Fruit fly (Drosophila melanogaster) whole organism, embryonic: ENCODE measurements around the gene CG1440.
A peak's percentile ranks its signal among the peaks of the same experiment; 100 is the strongest.

Experiments
- Asciz ChIP-seq: fragments of 200-800 bp; sonication (Bioruptor generic); optimal IDR thresholded peaks from 2 replicates; lab custom pipeline; 2017; ENCODE audit warnings: missing biosample characterization, mild to moderate bottlenecking, missing genetic modification characterization, missing genetic modification reagents
- B-H1 ChIP-seq: fragments of 200-800 bp; sonication (Bioruptor generic); IDR thresholded peaks from 3 replicates; pipeline ENCODE4 v1.3.6; 2022; ENCODE audit warnings: missing biosample characterization, missing genetic modification characterization
- Bteb2 ChIP-seq: fragments of 200-800 bp; sonication (Bioruptor generic); optimal IDR thresholded peaks from 2 replicates; lab custom pipeline; 2016; ENCODE audit warnings: missing biosample characterization, missing genetic modification characterization
- C15 ChIP-seq: fragments of 200-800 bp; sonication (Bioruptor generic); IDR thresholded peaks from 3 replicates; pipeline ENCODE4 v1.3.6; 2022; ENCODE audit warnings: missing biosample characterization, missing genetic modification characterization
- CG11247 ChIP-seq: fragments of 200-800 bp; sonication (Bioruptor generic); IDR thresholded peaks from 2 replicates; pipeline ENCODE4 v1.3.6; 2022; ENCODE audit warnings: missing biosample characterization, missing genetic modification characterization
- CG14667 ChIP-seq: fragments of 200-800 bp; sonication (Bioruptor generic); IDR thresholded peaks from 2 replicates; pipeline ENCODE4 v1.3.6; 2022; ENCODE audit warnings: missing biosample characterization, missing genetic modification characterization
- CG16813 ChIP-seq: fragments of 200-800 bp; sonication (Bioruptor generic); IDR thresholded peaks from 3 replicates; pipeline ENCODE4 v1.3.6; 2022; ENCODE audit warnings: missing biosample characterization, missing genetic modification characterization; ENCODE audit not compliant: partially characterized antibody
- CG16815 ChIP-seq: fragments of 200-800 bp; sonication (Bioruptor generic); optimal IDR thresholded peaks from 3 replicates; lab custom pipeline; 2017; ENCODE audit warnings: missing biosample characterization, mild to moderate bottlenecking, missing genetic modification characterization
- CG17385 ChIP-seq: fragments of 200-800 bp; sonication (Bioruptor generic); optimal IDR thresholded peaks from 3 replicates; lab custom pipeline; 2018; ENCODE audit warnings: missing biosample characterization, mild to moderate bottlenecking, missing genetic modification characterization
- CG17612 ChIP-seq: fragments of 200-800 bp; sonication (Bioruptor generic); IDR thresholded peaks from 2 replicates; pipeline ENCODE4 v1.3.6; 2022; ENCODE audit warnings: missing biosample characterization, missing genetic modification characterization
- CG17802 ChIP-seq: fragments of 200-800 bp; sonication (Bioruptor generic); optimal IDR thresholded peaks from 2 replicates; lab custom pipeline; 2018; ENCODE audit warnings: missing biosample characterization, mild to moderate bottlenecking, missing genetic modification characterization, moderate library complexity
- CG2202 ChIP-seq: fragments of 200-800 bp; sonication (Bioruptor generic); optimal IDR thresholded peaks from 2 replicates; lab custom pipeline; 2018; ENCODE audit warnings: missing biosample characterization, mild to moderate bottlenecking, missing genetic modification characterization
- CG2889 ChIP-seq: fragments of 200-800 bp; sonication (Bioruptor generic); IDR thresholded peaks from 3 replicates; pipeline ENCODE4 v1.3.6; 2022; ENCODE audit warnings: missing biosample characterization, missing genetic modification characterization
- CG31388 ChIP-seq: fragments of 200-800 bp; sonication (Bioruptor generic); optimal IDR thresholded peaks from 2 replicates; lab custom pipeline; 2016; ENCODE audit warnings: missing biosample characterization, missing genetic modification characterization
- CG33557 ChIP-seq: fragments of 200-800 bp; sonication (Bioruptor generic); optimal IDR thresholded peaks from 2 replicates; lab custom pipeline; 2019; ENCODE audit warnings: missing biosample characterization, mild to moderate bottlenecking, missing genetic modification characterization, moderate library complexity
- CG34422 ChIP-seq: fragments of 200-800 bp; sonication (Bioruptor generic); IDR thresholded peaks from 3 replicates; pipeline ENCODE4 v1.3.6; 2022; ENCODE audit warnings: missing biosample characterization, missing genetic modification characterization
- CG5245 ChIP-seq: fragments of 200-800 bp; sonication (Bioruptor generic); optimal IDR thresholded peaks from 3 replicates; lab custom pipeline; 2016; ENCODE audit warnings: missing biosample characterization, missing genetic modification characterization
- CG6689 ChIP-seq: fragments of 200-800 bp; sonication (Bioruptor generic); IDR thresholded peaks from 2 replicates; pipeline ENCODE4 v1.3.6; 2022; ENCODE audit warnings: missing biosample characterization, missing genetic modification characterization
- CG6765 ChIP-seq: fragments of 200-800 bp; sonication (Bioruptor generic); optimal IDR thresholded peaks from 3 replicates; lab custom pipeline; 2017; ENCODE audit warnings: missing biosample characterization, mild to moderate bottlenecking, missing genetic modification characterization
- CG6854 ChIP-seq: fragments of 200-800 bp; sonication (Bioruptor generic); optimal IDR thresholded peaks from 3 replicates; lab custom pipeline; 2017; ENCODE audit warnings: missing biosample characterization, mild to moderate bottlenecking, missing genetic modification characterization
- CG7928 ChIP-seq: fragments of 200-800 bp; sonication (Bioruptor generic); optimal IDR thresholded peaks from 2 replicates; lab custom pipeline; 2017; ENCODE audit warnings: missing biosample characterization, mild to moderate bottlenecking, missing genetic modification characterization
- CG8281 ChIP-seq: fragments of 200-800 bp; sonication (Bioruptor generic); optimal IDR thresholded peaks from 2 replicates; lab custom pipeline; 2018; ENCODE audit warnings: missing biosample characterization, mild to moderate bottlenecking, missing genetic modification characterization, moderate library complexity
- CG9797 ChIP-seq: fragments of 200-800 bp; sonication (Bioruptor generic); optimal IDR thresholded peaks from 3 replicates; lab custom pipeline; 2018; ENCODE audit warnings: missing biosample characterization, mild to moderate bottlenecking, missing genetic modification characterization
- D19A ChIP-seq: fragments of 200-800 bp; optimal IDR thresholded peaks from 3 replicates; lab custom pipeline; 2019; ENCODE audit warnings: missing biosample characterization, mild to moderate bottlenecking, missing genetic modification characterization, moderate library complexity
- Ets97D ChIP-seq: fragments of 200-800 bp; sonication (Bioruptor generic); optimal IDR thresholded peaks from 3 replicates; lab custom pipeline; 2016; ENCODE audit warnings: missing biosample characterization, missing genetic modification characterization
- Fer3 ChIP-seq: fragments of 200-800 bp; sonication (Bioruptor generic); optimal IDR thresholded peaks from 2 replicates; lab custom pipeline; 2018; ENCODE audit warnings: missing biosample characterization, mild to moderate bottlenecking, missing genetic modification characterization, moderate library complexity
- HHEX ChIP-seq: fragments of 200-800 bp; sonication (Bioruptor generic); optimal IDR thresholded peaks from 3 replicates; lab custom pipeline; 2017; ENCODE audit warnings: missing biosample characterization, mild to moderate bottlenecking, missing genetic modification characterization, missing genetic modification reagents
- Mrtf ChIP-seq: fragments of 200-800 bp; sonication (Bioruptor generic); IDR thresholded peaks from 3 replicates; pipeline ENCODE4 v1.3.6; 2022; ENCODE audit warnings: missing biosample characterization, missing genetic modification characterization
- NFAT ChIP-seq: fragments of 200-800 bp; sonication (Bioruptor generic); IDR thresholded peaks from 2 replicates; pipeline ENCODE4 v1.3.6; 2022; ENCODE audit warnings: missing biosample characterization, missing genetic modification characterization
- Neu2 ChIP-seq: fragments of 200-800 bp; sonication (Bioruptor generic); optimal IDR thresholded peaks from 3 replicates; lab custom pipeline; 2016; ENCODE audit warnings: missing biosample characterization, missing genetic modification characterization, borderline replicate concordance
- Oli ChIP-seq: fragments of 200-800 bp; sonication (Bioruptor generic); optimal IDR thresholded peaks from 2 replicates; lab custom pipeline; 2018; ENCODE audit warnings: missing biosample characterization, mild to moderate bottlenecking, missing genetic modification characterization, moderate library complexity
- Opbp ChIP-seq: fragments of 200-800 bp; sonication (Bioruptor generic); IDR thresholded peaks from 3 replicates; pipeline ENCODE4 v1.3.6; 2022; ENCODE audit warnings: missing biosample characterization, missing genetic modification characterization; ENCODE audit not compliant: partially characterized antibody
- Sry-β ChIP-seq: fragments of 200-800 bp; sonication (Bioruptor generic); optimal IDR thresholded peaks from 2 replicates; lab custom pipeline; 2018; ENCODE audit warnings: missing biosample characterization, mild to moderate bottlenecking, missing genetic modification characterization, moderate library complexity
- ac ChIP-seq: fragments of 200-800 bp; sonication (Bioruptor generic); optimal IDR thresholded peaks from 3 replicates; lab custom pipeline; 2017; ENCODE audit warnings: missing biosample characterization, mild to moderate bottlenecking, missing genetic modification characterization
- ap ChIP-seq: fragments of 200-800 bp; sonication (Bioruptor generic); IDR thresholded peaks from 2 replicates; pipeline ENCODE4 v1.3.6; 2022; ENCODE audit warnings: missing biosample characterization, missing genetic modification characterization
- bsh ChIP-seq, 2 experiments: fragments of 200-800 bp; sonication (Bioruptor generic); optimal IDR thresholded peaks; 2 replicates each; lab custom pipeline; 2017 to 2018; ENCODE audit warnings: mild to moderate bottlenecking in 2 of 2, missing biosample characterization in 2 of 2, missing genetic modification characterization in 2 of 2, moderate library complexity in 1 of 2
- dpn ChIP-seq, 2 experiments: fragments of 200-800 bp; sonication (Bioruptor generic); optimal IDR thresholded peaks; 3 replicates each; lab custom pipeline; 2016; ENCODE audit warnings: missing biosample characterization in 2 of 2, missing genetic modification characterization in 2 of 2
- en ChIP-seq: fragments of 200-800 bp; sonication (Bioruptor generic); optimal IDR thresholded peaks from 2 replicates; lab custom pipeline; 2016; ENCODE audit warnings: missing biosample characterization, missing genetic modification characterization
- esg ChIP-seq: fragments of 200-800 bp; sonication (Bioruptor generic); conservative IDR thresholded peaks from 2 replicates; pipeline ENCODE4 v1.3.6; 2022; ENCODE audit warnings: missing biosample characterization, missing genetic modification characterization
- fru ChIP-seq: fragments of >200 bp; optimal IDR thresholded peaks from 2 replicates; lab custom pipeline; 2017
- gcm ChIP-seq: fragments of 200-800 bp; sonication (Bioruptor generic); optimal IDR thresholded peaks from 2 replicates; lab custom pipeline; 2019; ENCODE audit warnings: missing biosample characterization, mild to moderate bottlenecking, missing genetic modification characterization, moderate library complexity
- gem ChIP-seq: fragments of 200-800 bp; sonication (Bioruptor generic); optimal IDR thresholded peaks from 2 replicates; lab custom pipeline; 2019; ENCODE audit warnings: missing biosample characterization, mild to moderate bottlenecking, missing genetic modification characterization, moderate library complexity
- gt ChIP-seq: fragments of 200-800 bp; sonication (Bioruptor generic); IDR thresholded peaks from 2 replicates; pipeline ENCODE4 v1.3.6; 2022; ENCODE audit warnings: missing biosample characterization, missing genetic modification characterization
- ham ChIP-seq: fragments of 200-800 bp; sonication (Bioruptor generic); IDR thresholded peaks from 2 replicates; pipeline ENCODE4 v1.3.6; 2022; ENCODE audit warnings: missing biosample characterization, missing genetic modification characterization
- kah ChIP-seq: fragments of 200-800 bp; sonication (Bioruptor generic); optimal IDR thresholded peaks from 2 replicates; lab custom pipeline; 2018; ENCODE audit warnings: missing biosample characterization, mild to moderate bottlenecking, missing genetic modification characterization
- rib ChIP-seq: fragments of 200-800 bp; sonication (Bioruptor generic); IDR thresholded peaks from 2 replicates; pipeline ENCODE4 v1.3.6; 2022; ENCODE audit warnings: missing biosample characterization, missing genetic modification characterization
- slou ChIP-seq: fragments of 200-800 bp; sonication (Bioruptor generic); optimal IDR thresholded peaks from 3 replicates; lab custom pipeline; 2016; ENCODE audit warnings: missing biosample characterization, missing genetic modification characterization
- toy ChIP-seq: fragments of 200-800 bp; sonication (Bioruptor generic); IDR thresholded peaks from 2 replicates; pipeline ENCODE4 v1.3.6; 2022; ENCODE audit warnings: missing biosample characterization, missing genetic modification characterization
- unpg ChIP-seq: fragments of 200-800 bp; sonication (Bioruptor generic); optimal IDR thresholded peaks from 3 replicates; lab custom pipeline; 2018; ENCODE audit warnings: missing biosample characterization, mild to moderate bottlenecking, missing genetic modification characterization, moderate library complexity
- zf30C ChIP-seq: fragments of 200-800 bp; sonication (Bioruptor generic); optimal IDR thresholded peaks from 3 replicates; lab custom pipeline; 2018; ENCODE audit warnings: missing biosample characterization, mild to moderate bottlenecking, missing genetic modification characterization

The CG1440 gene

dm6 chrX:8410349-8411240 lies 26.3 kb upstream of the CG1440 start (continued):
- TF ChIP-seq Ets97D (GFP tag; lab: Kevin White, UChicago) (no peak), Fer3 (tag; lab: Kevin White, UChicago) (no peak), Opbp (GFP tag; lab: Robert Waterston, UW) (no peak), CG6854 (GFP tag; lab: Kevin White, UChicago) (no peak), Sry-β (GFP tag; lab: Kevin White, UChicago) (no peak), NFAT (no peak; the same call in 1 of the 2 replicates), rib (GFP tag; lab: Robert Waterston, UW) (peak; percentile 48; the same call in 1 of the 2 replicates), unpg (no peak), CG11247 (no peak), CG17802 (tag; lab: Kevin White, UChicago) (no peak), CG2202 (tag; lab: Kevin White, UChicago) (no peak), toy (no peak), ac (GFP tag; lab: Kevin White, UChicago) (no peak), Mrtf (no peak), CG31388 (GFP tag; lab: Kevin White, UChicago) (no peak), CG2889 (GFP tag; lab: Robert Waterston, UW) (no peak), CG16815 (no peak), kah (no peak), CG8281 (tag; lab: Kevin White, UChicago) (no peak), CG17385 (GFP tag; lab: Kevin White, UChicago) (no peak), gcm (GFP tag; lab: Kevin White, UChicago) (no peak), CG5245 (GFP tag; lab: Kevin White, UChicago) (no peak), CG33557 (GFP tag; lab: Kevin White, UChicago) (no peak), CG17612 (GFP tag; lab: Robert Waterston, UW) (no peak), zf30C (GFP tag; lab: Kevin White, UChicago) (no peak), Bteb2 (GFP tag; lab: Kevin White, UChicago) (no peak), esg (GFP tag; lab: Robert Waterston, UW) (no peak), Oli (no peak), HHEX (GFP tag; lab: Kevin White, UChicago) (no peak), CG6765 (no peak), Neu2 (no peak), slou (GFP tag; lab: Kevin White, UChicago) (no peak), gt (no peak), CG9797 (GFP tag; lab: Kevin White, UChicago) (no peak), dpn (GFP tag; optimal IDR thresholded peaks at IDR 0.05; lab: Kevin White, UChicago) (no peak), CG14667 (GFP tag; lab: Robert Waterston, UW) (no peak), D19A (tag; lab: Kevin White, UChicago) (no peak), ham (GFP tag; lab: Robert Waterston, UW) (no peak), en (no peak), C15 (peak; percentile 8; the same call in 1 of the 3 replicates), B-H1 (GFP tag; lab: Robert Waterston, UW) (no peak; the same call in 2 of the 3 replicates), CG6689 (GFP tag; lab: Robert Waterston, UW) (no peak), CG34422 (peak; percentile 26; the same call in 1 of the 3 replicates), gem (no peak), CG16813 (GFP tag; lab: Robert Waterston, UW) (no peak), fru (no peak), ap (no peak), Asciz (GFP tag; lab: Kevin White, UChicago) (no peak), bsh (GFP tag; optimal IDR thresholded peaks at IDR 0.05; lab: Kevin White, UChicago) (no peak), CG7928 (no peak)
